Worm (Caenorhabditis elegans) whole organism, midembryonic: ENCODE data around the gene sap-140.

Experiments used
- flt-1 ChIP-seq: fragments of 200-800 bp; sonication (Bioruptor generic); IDR thresholded peaks from 2 replicates; pipeline ENCODE4 v1.3.6; 2022; ENCODE audit warnings: missing genetic modification characterization, missing compliant biosample characterization
- klf-2 ChIP-seq: fragments of 200-800 bp; sonication (Bioruptor generic); conservative IDR thresholded peaks from 2 replicates; pipeline ENCODE4 v1.3.6; 2022; ENCODE audit warnings: missing genetic modification reagents, missing genetic modification characterization, missing compliant biosample characterization

DNA sequence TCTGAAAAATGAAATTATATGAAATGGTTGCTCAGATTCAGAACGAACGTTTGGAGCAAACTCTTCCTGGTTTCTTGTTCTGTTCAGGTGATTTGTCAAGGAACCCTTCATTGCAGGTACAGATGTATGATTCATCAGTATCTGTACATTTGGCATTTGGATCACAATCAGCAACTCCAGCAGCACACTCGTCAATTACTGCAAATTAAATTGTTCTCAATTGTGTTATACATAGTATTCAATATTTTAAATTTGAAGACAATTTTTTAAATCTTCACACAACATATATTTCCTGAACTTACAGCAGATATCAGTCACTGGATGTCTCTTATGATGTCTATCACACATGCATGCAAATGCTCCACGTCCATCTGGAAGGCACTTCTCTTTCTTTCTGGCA lies 14.8 kb upstream of the sap-140 start:
- TF ChIP-seq klf-2 (GFP tag; lab: Robert Waterston, UW) (no peak), flt-1 (GFP tag; lab: Robert Waterston, UW) (no peak)
